Worm (Caenorhabditis elegans) whole organism, L3 larva: ENCODE measurements around the gene Y66D12A.21.

Experiments
- ZK546.5 ChIP-seq: sonication (generic microtip); optimal IDR thresholded peaks from 2 replicates; lab custom pipeline; 2017; ENCODE audit warnings: missing biosample characterization, missing genetic modification characterization
- ama-1 ChIP-seq: fragments of 150-350 bp; optimal IDR thresholded peaks from 2 replicates; lab custom pipeline; 2018
- nhr-23 ChIP-seq: fragments of 150-350 bp; optimal IDR thresholded peaks from 2 replicates; lab custom pipeline; 2014; ENCODE audit warnings: missing biosample characterization, missing genetic modification reagents, missing genetic modification characterization
- skn-1 ChIP-seq: fragments of 150-350 bp; optimal IDR thresholded peaks from 2 replicates; lab custom pipeline; 2014; ENCODE audit warnings: missing biosample characterization, missing genetic modification characterization

- TF ChIP-seq nhr-23 (tag; lab: Kevin White, UChicago) (peak; percentile 8), ZK546.5 (no peak), ama-1 (no peak), skn-1 (tag; lab: Kevin White, UChicago) (no peak)
Measured at ce11 chrIII:11463726-11464125, 41.4 kb downstream of the Y66D12A.21 start.
